Worm (Caenorhabditis elegans) whole organism, L3 larva: Measurements from ENCODE around the gene hpo-38.

Experiments used
- ceh-16 ChIP-seq: sonication (generic microtip); optimal IDR thresholded peaks from 2 replicates; lab custom pipeline; 2017; ENCODE audit warnings: missing biosample characterization, missing genetic modification characterization
- fkh-10 ChIP-seq: sonication (generic microtip); optimal IDR thresholded peaks from 2 replicates; lab custom pipeline; 2017; ENCODE audit warnings: missing biosample characterization, missing genetic modification reagents, missing genetic modification characterization
- lin-15B ChIP-seq: fragments of 150-350 bp; optimal IDR thresholded peaks from 2 replicates; lab custom pipeline; 2014; ENCODE audit warnings: missing biosample characterization, missing genetic modification characterization
- lsy-12 ChIP-seq: sonication (generic microtip); optimal IDR thresholded peaks from 2 replicates; lab custom pipeline; 2016; ENCODE audit warnings: mild to moderate bottlenecking, missing genetic modification characterization, missing compliant biosample characterization
- nhr-23 ChIP-seq: fragments of 150-350 bp; optimal IDR thresholded peaks from 2 replicates; lab custom pipeline; 2014; ENCODE audit warnings: missing biosample characterization, missing genetic modification reagents, missing genetic modification characterization
- nhr-28 ChIP-seq: fragments of 150-350 bp; optimal IDR thresholded peaks from 2 replicates; lab custom pipeline; 2014; ENCODE audit warnings: missing biosample characterization, missing genetic modification characterization
- nhr-43 ChIP-seq: sonication (generic microtip); optimal IDR thresholded peaks from 2 replicates; lab custom pipeline; 2016; ENCODE audit warnings: mild to moderate bottlenecking, missing genetic modification characterization, missing compliant biosample characterization; ENCODE audit not compliant: poor library complexity, severe bottlenecking
- nhr-77 ChIP-seq: fragments of 150-350 bp; optimal IDR thresholded peaks from 2 replicates; lab custom pipeline; 2014; ENCODE audit warnings: missing biosample characterization, missing genetic modification characterization

DNA sequence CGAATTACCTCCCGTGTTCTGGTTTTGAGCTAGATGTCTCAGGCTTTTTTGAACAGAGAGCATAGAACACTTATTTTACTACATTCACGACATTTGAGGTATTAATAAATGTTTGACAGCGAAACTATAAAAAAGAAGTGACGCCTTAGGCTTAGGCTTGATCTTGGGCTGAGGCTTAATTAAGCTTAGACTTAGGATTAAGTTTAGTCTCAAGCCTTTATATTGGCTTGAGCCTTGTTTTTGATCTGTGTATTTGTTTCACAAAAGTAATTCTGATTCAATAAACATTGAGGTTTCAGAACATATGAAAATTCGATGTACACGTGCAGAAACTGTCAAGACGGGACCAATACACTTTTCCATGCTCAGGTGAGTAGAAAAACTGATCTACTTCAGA is 20.5 kb upstream of the hpo-38 start, which contains the start of gene klp-20:
- TF ChIP-seq nhr-23 (no peak), lin-15B (no peak), nhr-28 (tag; lab: Kevin White, UChicago) (no peak), fkh-10 (no peak), nhr-43 (tag; lab: Kevin White, UChicago) (no peak), lsy-12 (tag; lab: Kevin White, UChicago) (no peak), ceh-16 (no peak), nhr-77 (tag; lab: Kevin White, UChicago) (no peak)
